Fruit fly (Drosophila melanogaster) whole organism, embryonic: ENCODE results near the gene lab.
A peak's percentile ranks its signal among the peaks of the same experiment; 100 is the strongest.

Source experiments
- Antp ChIP-seq: fragments of 200-800 bp; sonication (Bioruptor generic); optimal IDR thresholded peaks from 3 replicates; lab custom pipeline; 2016; ENCODE audit warnings: missing biosample characterization, missing genetic modification characterization
- Atf3 ChIP-seq: fragments of 200-800 bp; sonication (Bioruptor generic); optimal IDR thresholded peaks from 3 replicates; lab custom pipeline; 2016; ENCODE audit warnings: missing biosample characterization, missing genetic modification characterization
- B-H1 ChIP-seq: fragments of 200-800 bp; sonication (Bioruptor generic); IDR thresholded peaks from 3 replicates; pipeline ENCODE4 v1.3.6; 2022; ENCODE audit warnings: missing biosample characterization, missing genetic modification characterization
- CG10979 ChIP-seq: fragments of 200-800 bp; sonication (Bioruptor generic); optimal IDR thresholded peaks from 2 replicates; lab custom pipeline; 2018; ENCODE audit warnings: missing biosample characterization, mild to moderate bottlenecking, missing genetic modification characterization, moderate library complexity
- CG11504 ChIP-seq: fragments of 200-800 bp; sonication (Bioruptor generic); optimal IDR thresholded peaks from 3 replicates; lab custom pipeline; 2019; ENCODE audit warnings: missing biosample characterization, mild to moderate bottlenecking, missing genetic modification characterization, moderate library complexity
- CG12659 ChIP-seq: fragments of 200-800 bp; sonication (Bioruptor generic); optimal IDR thresholded peaks from 3 replicates; lab custom pipeline; 2017; ENCODE audit warnings: mild to moderate bottlenecking, missing biosample characterization, missing genetic modification reagents, missing genetic modification characterization
- CG12942 ChIP-seq: fragments of 200-800 bp; sonication (Bioruptor generic); optimal IDR thresholded peaks from 3 replicates; lab custom pipeline; 2016; ENCODE audit warnings: missing biosample characterization, missing genetic modification characterization
- CG13287 ChIP-seq: fragments of 200-800 bp; sonication (Bioruptor generic); IDR thresholded peaks from 2 replicates; pipeline ENCODE4 v1.3.6; 2022; ENCODE audit warnings: missing biosample characterization, missing genetic modification characterization; ENCODE audit not compliant: partially characterized antibody
- CG14710 ChIP-seq: fragments of 200-800 bp; sonication (Bioruptor generic); optimal IDR thresholded peaks from 3 replicates; lab custom pipeline; 2019; ENCODE audit warnings: missing biosample characterization, mild to moderate bottlenecking, missing genetic modification characterization, moderate library complexity
- CG15011 ChIP-seq: fragments of 200-800 bp; sonication (Bioruptor generic); optimal IDR thresholded peaks from 3 replicates; lab custom pipeline; 2018; ENCODE audit warnings: missing biosample characterization, mild to moderate bottlenecking, missing genetic modification characterization
- CG17186 ChIP-seq: fragments of 200-800 bp; sonication (Bioruptor generic); optimal IDR thresholded peaks from 3 replicates; lab custom pipeline; 2017; ENCODE audit warnings: missing biosample characterization, missing genetic modification reagents, missing genetic modification characterization
- CG18011 ChIP-seq: fragments of 200-800 bp; sonication (Bioruptor generic); optimal IDR thresholded peaks from 2 replicates; lab custom pipeline; 2017; ENCODE audit warnings: missing biosample characterization, missing genetic modification characterization, mild to moderate bottlenecking, moderate library complexity, missing genotype
- CG2678 ChIP-seq: fragments of 200-800 bp; sonication (Bioruptor generic); optimal IDR thresholded peaks from 3 replicates; lab custom pipeline; 2019; ENCODE audit warnings: missing biosample characterization, mild to moderate bottlenecking, missing genetic modification characterization, moderate library complexity
- CG2712 ChIP-seq: fragments of 200-800 bp; optimal IDR thresholded peaks from 3 replicates; lab custom pipeline; 2019; ENCODE audit warnings: missing biosample characterization, mild to moderate bottlenecking, missing genetic modification characterization, moderate library complexity
- CG31365 ChIP-seq: fragments of 200-800 bp; sonication (Bioruptor generic); optimal IDR thresholded peaks from 2 replicates; lab custom pipeline; 2018; ENCODE audit warnings: missing biosample characterization, mild to moderate bottlenecking, missing genetic modification characterization
- CG31388 ChIP-seq: fragments of 200-800 bp; sonication (Bioruptor generic); optimal IDR thresholded peaks from 2 replicates; lab custom pipeline; 2016; ENCODE audit warnings: missing biosample characterization, missing genetic modification characterization
- CG31441 ChIP-seq: fragments of 200-800 bp; sonication (Bioruptor generic); IDR thresholded peaks from 2 replicates; pipeline ENCODE4 v1.3.6; 2022; ENCODE audit warnings: missing biosample characterization, missing genetic modification characterization
- CG34422 ChIP-seq: fragments of 200-800 bp; sonication (Bioruptor generic); IDR thresholded peaks from 3 replicates; pipeline ENCODE4 v1.3.6; 2022; ENCODE audit warnings: missing biosample characterization, missing genetic modification characterization
- CG4282 ChIP-seq: fragments of 200-800 bp; sonication (Bioruptor generic); optimal IDR thresholded peaks from 2 replicates; lab custom pipeline; 2016; ENCODE audit warnings: missing biosample characterization, missing genetic modification characterization
- CG4707 ChIP-seq: fragments of 200-800 bp; sonication (Bioruptor generic); optimal IDR thresholded peaks from 2 replicates; lab custom pipeline; 2018; ENCODE audit warnings: missing biosample characterization, mild to moderate bottlenecking, missing genetic modification characterization, moderate library complexity
- CG4730 ChIP-seq: fragments of 200-800 bp; sonication (Bioruptor generic); IDR thresholded peaks from 2 replicates; pipeline ENCODE4 v1.3.6; 2022; ENCODE audit warnings: missing biosample characterization, missing genetic modification characterization
- CG4820 ChIP-seq: fragments of 200-800 bp; sonication (Bioruptor generic); optimal IDR thresholded peaks from 3 replicates; lab custom pipeline; 2016; ENCODE audit warnings: missing biosample characterization, missing genetic modification characterization
- CG7372 ChIP-seq: fragments of 200-800 bp; sonication (Bioruptor generic); IDR thresholded peaks from 2 replicates; pipeline ENCODE4 v1.3.6; 2022; ENCODE audit warnings: missing biosample characterization, missing genetic modification characterization
- CG8359 ChIP-seq: fragments of 200-800 bp; sonication (Bioruptor generic); optimal IDR thresholded peaks from 2 replicates; lab custom pipeline; 2017; ENCODE audit warnings: missing biosample characterization, mild to moderate bottlenecking, missing genetic modification characterization, borderline replicate concordance
- CG8944 ChIP-seq: fragments of 200-800 bp; sonication (Bioruptor generic); optimal IDR thresholded peaks from 3 replicates; lab custom pipeline; 2016; ENCODE audit warnings: missing biosample characterization, missing genetic modification characterization
- CoRest ChIP-seq: fragments of 200-800 bp; sonication (Bioruptor generic); optimal IDR thresholded peaks from 3 replicates; lab custom pipeline; 2018; ENCODE audit warnings: missing biosample characterization, mild to moderate bottlenecking, missing genetic modification characterization, moderate library complexity
- D19B ChIP-seq: fragments of 200-800 bp; sonication (Bioruptor generic); optimal IDR thresholded peaks from 2 replicates; lab custom pipeline; 2017; ENCODE audit warnings: missing biosample characterization, mild to moderate bottlenecking, missing genetic modification characterization
- Dll ChIP-seq: fragments of 200-800 bp; sonication (Bioruptor generic); IDR thresholded peaks from 4 replicates; pipeline ENCODE4 v1.3.6; 2022; ENCODE audit warnings: missing biosample characterization, missing genetic modification characterization; ENCODE audit not compliant: partially characterized antibody
- Fer2 ChIP-seq: fragments of 200-800 bp; sonication (Bioruptor generic); optimal IDR thresholded peaks from 2 replicates; lab custom pipeline; 2018; ENCODE audit warnings: missing biosample characterization, mild to moderate bottlenecking, missing genetic modification characterization, moderate library complexity
- Hr39 ChIP-seq: fragments of >200 bp; optimal IDR thresholded peaks from 2 replicates; lab custom pipeline; 2017
- Hr78 ChIP-seq, 2 experiments: fragments of 200-800 bp in 1 of 2; fragments of >200 bp in 1 of 2; sonication (Bioruptor generic) in 1 of 2; optimal IDR thresholded peaks; 2 replicates each; lab custom pipeline; 2017 to 2019; ENCODE audit warnings: missing biosample characterization in 2 of 2, missing genetic modification characterization in 2 of 2, mild to moderate bottlenecking in 1 of 2, moderate library complexity in 1 of 2
- Lhr ChIP-seq: fragments of 200-800 bp; sonication (Bioruptor generic); optimal IDR thresholded peaks from 3 replicates; lab custom pipeline; 2017; ENCODE audit warnings: mild to moderate bottlenecking, missing biosample characterization, missing genetic modification reagents, missing genetic modification characterization
- Lpt ChIP-seq: fragments of >200 bp; optimal IDR thresholded peaks from 2 replicates; lab custom pipeline; 2018; ENCODE audit warnings: missing biosample characterization, missing genetic modification characterization
- NC2β ChIP-seq: fragments of 200-800 bp; sonication (Bioruptor generic); optimal IDR thresholded peaks from 2 replicates; lab custom pipeline; 2016; ENCODE audit warnings: missing biosample characterization, missing genetic modification characterization
- Optix ChIP-seq: fragments of 200-800 bp; sonication (Bioruptor generic); IDR thresholded peaks from 3 replicates; pipeline ENCODE4 v1.3.6; 2022; ENCODE audit warnings: missing biosample characterization, missing genetic modification characterization
- Sry-δ ChIP-seq: fragments of 200-800 bp; sonication (Bioruptor generic); optimal IDR thresholded peaks from 2 replicates; lab custom pipeline; 2016; ENCODE audit warnings: missing biosample characterization, missing genetic modification characterization
- YL-1 ChIP-seq: fragments of 200-800 bp; sonication (Bioruptor generic); optimal IDR thresholded peaks from 3 replicates; lab custom pipeline; 2017; ENCODE audit warnings: missing biosample characterization, mild to moderate bottlenecking, missing genetic modification characterization
- chif ChIP-seq, 2 experiments: fragments of 200-800 bp; sonication (Bioruptor generic); optimal IDR thresholded peaks; 3 replicates each; lab custom pipeline; 2016; ENCODE audit warnings: missing biosample characterization in 2 of 2, missing genetic modification characterization in 2 of 2
- croc ChIP-seq: fragments of 200-800 bp; sonication (Bioruptor generic); conservative IDR thresholded peaks from 3 replicates; pipeline ENCODE4 v1.3.6; 2022; ENCODE audit warnings: missing biosample characterization, missing genetic modification characterization
- eyg ChIP-seq: fragments of 200-800 bp; sonication (Bioruptor generic); optimal IDR thresholded peaks from 3 replicates; lab custom pipeline; 2016; ENCODE audit warnings: missing biosample characterization, missing genetic modification characterization
- fd96Cb ChIP-seq: fragments of 200-800 bp; sonication (Bioruptor generic); optimal IDR thresholded peaks from 2 replicates; lab custom pipeline; 2018; ENCODE audit warnings: missing biosample characterization, mild to moderate bottlenecking, missing genetic modification characterization, moderate library complexity
- gcm2 ChIP-seq: fragments of 200-800 bp; sonication (Bioruptor generic); optimal IDR thresholded peaks from 2 replicates; lab custom pipeline; 2016; ENCODE audit warnings: missing biosample characterization, missing genetic modification characterization
- grau ChIP-seq: fragments of 200-800 bp; optimal IDR thresholded peaks from 3 replicates; lab custom pipeline; 2019; ENCODE audit warnings: missing biosample characterization, mild to moderate bottlenecking, missing genetic modification characterization, moderate library complexity
- kni ChIP-seq: fragments of 200-800 bp; sonication (Bioruptor generic); optimal IDR thresholded peaks from 3 replicates; lab custom pipeline; 2017; ENCODE audit warnings: mild to moderate bottlenecking, missing biosample characterization, missing genetic modification reagents, missing genetic modification characterization
- knrl ChIP-seq: fragments of 200-800 bp; sonication (Bioruptor generic); IDR thresholded peaks from 3 replicates; pipeline ENCODE4 v1.3.6; 2022; ENCODE audit warnings: missing biosample characterization, missing genetic modification characterization; ENCODE audit not compliant: partially characterized antibody
- ro ChIP-seq: fragments of 200-800 bp; sonication (Bioruptor generic); IDR thresholded peaks from 2 replicates; pipeline ENCODE4 v1.3.6; 2022; ENCODE audit warnings: missing biosample characterization, missing genetic modification characterization
- sens ChIP-seq: fragments of 200-800 bp; sonication (Bioruptor generic); peaks from one replicate; lab custom pipeline; 2016; ENCODE audit warnings: missing biosample characterization, missing genetic modification characterization
- shn ChIP-seq: fragments of 200-800 bp; sonication (Bioruptor generic); optimal IDR thresholded peaks from 3 replicates; lab custom pipeline; 2016; ENCODE audit warnings: missing biosample characterization, missing genetic modification characterization
- trem ChIP-seq: fragments of 200-800 bp; optimal IDR thresholded peaks from 3 replicates; lab custom pipeline; 2019; ENCODE audit warnings: missing biosample characterization, mild to moderate bottlenecking, missing genetic modification characterization, moderate library complexity
- vvl ChIP-seq: fragments of 200-800 bp; sonication (Bioruptor generic); IDR thresholded peaks from 2 replicates; pipeline ENCODE4 v1.3.6; 2022; ENCODE audit warnings: missing biosample characterization, missing genetic modification characterization
- zen ChIP-seq: fragments of 200-800 bp; sonication (Bioruptor generic); optimal IDR thresholded peaks from 3 replicates; lab custom pipeline; 2018; ENCODE audit warnings: missing biosample characterization, mild to moderate bottlenecking, missing genetic modification characterization, moderate library complexity

The lab gene

dm6 chr3R:6659941-6660340 is 18.4 kb downstream of the lab start, which contains the start of gene agt (continued):
- TF ChIP-seq Dll (peak; percentile 45; the same call in 2 of the 4 replicates), Hr78 (GFP tag; optimal IDR thresholded peaks at IDR 0.05; lab: Kevin White, UChicago) (no peak), fd96Cb (tag; lab: Kevin White, UChicago) (no peak), sens (peak; percentile 17), CG4820 (GFP tag; lab: Kevin White, UChicago) (no peak), CG15011 (GFP tag; lab: Kevin White, UChicago) (no peak), CG11504 (tag; lab: Kevin White, UChicago) (peak; percentile 39), Fer2 (tag; lab: Kevin White, UChicago) (no peak), CG8944 (GFP tag; lab: Kevin White, UChicago) (no peak), kni (GFP tag; lab: Kevin White, UChicago) (no peak), D19B (GFP tag; lab: Kevin White, UChicago) (no peak), CG10979 (peak; percentile 14), CG8359 (GFP tag; lab: Kevin White, UChicago) (no peak), ro (GFP tag; lab: Robert Waterston, UW) (no peak), NC2β (peak; percentile 3), shn (GFP tag; lab: Kevin White, UChicago) (no peak), zen (peak; percentile 76), CG4730 (GFP tag; lab: Robert Waterston, UW) (no peak), B-H1 (GFP tag; lab: Robert Waterston, UW) (no peak), Lhr (GFP tag; lab: Kevin White, UChicago) (peak; percentile 82), CG31365 (no peak), Sry-δ (GFP tag; lab: Kevin White, UChicago) (peak; percentile 34), gcm2 (GFP tag; lab: Kevin White, UChicago) (no peak), CG34422 (GFP tag; lab: Robert Waterston, UW) (no peak), CG2678 (tag; lab: Kevin White, UChicago) (no peak), trem (peak; percentile 78), knrl (peak; percentile 42; the same call in 1 of the 3 replicates), CG13287 (GFP tag; lab: Robert Waterston, UW) (peak; percentile 68), Antp (no peak), CG31388 (GFP tag; lab: Kevin White, UChicago) (no peak), CG31441 (GFP tag; lab: Robert Waterston, UW) (0 out of 2 replicates have a peak, but pooled peaks have one; percentile 17), CG18011 (GFP tag; lab: Kevin White, UChicago) (peak; percentile 26), CG12942 (GFP tag; lab: Kevin White, UChicago) (no peak), Hr39 (lab: Kevin White, UChicago) (no peak), CG2712 (tag; lab: Kevin White, UChicago) (peak; percentile 50), grau (tag; lab: Kevin White, UChicago) (peak; percentile 16), eyg (GFP tag; lab: Kevin White, UChicago) (no peak), Atf3 (GFP tag; lab: Kevin White, UChicago) (no peak), CG12659 (GFP tag; lab: Kevin White, UChicago) (peak; percentile 49), YL-1 (GFP tag; lab: Kevin White, UChicago) (peak; percentile 66), CG4707 (GFP tag; lab: Kevin White, UChicago) (no peak), chif (GFP tag; optimal IDR thresholded peaks at IDR 0.05; lab: Kevin White, UChicago) (no peak), vvl (GFP tag; lab: Robert Waterston, UW) (0 out of 2 replicates have a peak, but pooled peaks have one; percentile 25), CG17186 (GFP tag; lab: Kevin White, UChicago) (peak; percentile 2), CG7372 (GFP tag; lab: Robert Waterston, UW) (no peak), CoRest (peak; percentile 52), CG4282 (GFP tag; lab: Kevin White, UChicago) (no peak), CG14710 (tag; lab: Kevin White, UChicago) (peak; percentile 71), Lpt (GFP tag; lab: Kevin White, UChicago) (no peak), Optix (GFP tag; lab: Robert Waterston, UW) (no peak), croc (GFP tag; lab: Robert Waterston, UW) (no peak)
